Worm (Caenorhabditis elegans) whole organism, early embryonic: ENCODE data around the gene rpt-4.

Experiments used
- B0310.2 ChIP-seq: sonication (generic microtip); optimal IDR thresholded peaks from 2 replicates; lab custom pipeline; 2016; ENCODE audit warnings: mild to moderate bottlenecking, missing genetic modification characterization, missing compliant biosample characterization
- F13C5.2 ChIP-seq: sonication (generic microtip); optimal IDR thresholded peaks from 2 replicates; lab custom pipeline; 2017; ENCODE audit warnings: mild to moderate bottlenecking, missing genetic modification characterization, inconsistent platforms, missing compliant biosample characterization
- aly-1 ChIP-seq: sonication (generic microtip); optimal IDR thresholded peaks from 2 replicates; lab custom pipeline; 2016; ENCODE audit warnings: missing genetic modification characterization, missing compliant biosample characterization
- ama-1 ChIP-seq: fragments of 150-350 bp; optimal IDR thresholded peaks from 2 replicates; lab custom pipeline; 2014
- ceh-13 ChIP-seq: fragments of 200-800 bp; sonication (Bioruptor generic); optimal IDR thresholded peaks from 2 replicates; lab custom pipeline; 2018; ENCODE audit warnings: mild to moderate bottlenecking, missing genetic modification characterization, missing compliant biosample characterization
- ceh-36 ChIP-seq: sonication (generic microtip); optimal IDR thresholded peaks from 2 replicates; lab custom pipeline; 2016; ENCODE audit warnings: missing genetic modification characterization, inconsistent platforms, missing compliant biosample characterization
- ets-7 ChIP-seq: sonication (generic microtip); optimal IDR thresholded peaks from 2 replicates; lab custom pipeline; 2016; ENCODE audit warnings: missing genotype, missing genetic modification characterization, missing compliant biosample characterization
- flt-1 ChIP-seq: fragments of 200-800 bp; sonication (Bioruptor generic); IDR thresholded peaks from 2 replicates; pipeline ENCODE4 v1.3.6; 2022; ENCODE audit warnings: missing genetic modification characterization, missing compliant biosample characterization
- hmbx-1 ChIP-seq: sonication (generic microtip); optimal IDR thresholded peaks from 2 replicates; lab custom pipeline; 2016; ENCODE audit warnings: mild to moderate bottlenecking, missing genetic modification characterization, missing compliant biosample characterization
- hmg-4 ChIP-seq: fragments of 200-800 bp; sonication (Bioruptor generic); optimal IDR thresholded peaks from 2 replicates; lab custom pipeline; 2018; ENCODE audit warnings: mild to moderate bottlenecking, missing genetic modification characterization, missing compliant biosample characterization
- hnd-1 ChIP-seq: sonication (generic microtip); optimal IDR thresholded peaks from 2 replicates; lab custom pipeline; 2016; ENCODE audit warnings: missing genetic modification characterization, missing compliant biosample characterization
- pes-1 ChIP-seq: fragments of 200-800 bp; sonication (Bioruptor generic); IDR thresholded peaks from 2 replicates; pipeline ENCODE4 v1.3.6; 2022; ENCODE audit warnings: missing genetic modification reagents, missing genetic modification characterization, missing compliant biosample characterization
- scrt-1 ChIP-seq: fragments of 200-800 bp; sonication (Bioruptor generic); IDR thresholded peaks from 2 replicates; pipeline ENCODE4 v1.3.6; 2022; ENCODE audit warnings: missing genetic modification characterization, missing compliant biosample characterization
- sea-1 ChIP-seq: fragments of 200-800 bp; sonication (Bioruptor generic); conservative IDR thresholded peaks from 2 replicates; pipeline ENCODE4 v1.3.6; 2022; ENCODE audit warnings: missing genetic modification characterization, missing compliant biosample characterization
- tbx-11 ChIP-seq: fragments of 200-800 bp; sonication (Bioruptor generic); IDR thresholded peaks from 2 replicates; pipeline ENCODE4 v1.3.6; 2022; ENCODE audit warnings: missing genetic modification characterization, missing compliant biosample characterization
- tbx-37 ChIP-seq: fragments of 200-800 bp; sonication (Bioruptor generic); conservative IDR thresholded peaks from 2 replicates; pipeline ENCODE4 v1.3.6; 2022; ENCODE audit warnings: missing genetic modification reagents, missing genetic modification characterization, missing compliant biosample characterization
- tra-4 ChIP-seq: sonication (generic microtip); optimal IDR thresholded peaks from 2 replicates; lab custom pipeline; 2017; ENCODE audit warnings: missing genetic modification characterization, missing compliant biosample characterization

Gene rpt-4

ce11 chrII:76662-77061, 30.6 kb upstream of the rpt-4 start:
- TF ChIP-seq hmbx-1, result no peak
- no peak for TF ChIP-seq ama-1 (lab: Kevin White, UChicago)
- no peak for TF ChIP-seq ceh-13 (GFP tag; lab: Kevin White, UChicago)
- TF ChIP-seq B0310.2, result no peak
- no peak for TF ChIP-seq ets-7 (tag; lab: Kevin White, UChicago)
- TF ChIP-seq tra-4 (tag; lab: Kevin White, UChicago), result no peak
- no peak for TF ChIP-seq sea-1 (GFP tag; lab: Robert Waterston, UW)
- TF ChIP-seq F13C5.2, result no peak
- no peak for TF ChIP-seq tbx-37
- no peak for TF ChIP-seq aly-1 (tag; lab: Kevin White, UChicago)
- TF ChIP-seq tbx-11, result no peak
- TF ChIP-seq pes-1 (GFP tag; lab: Robert Waterston, UW), result no peak
- no peak for TF ChIP-seq flt-1 (GFP tag; lab: Robert Waterston, UW)
- TF ChIP-seq hnd-1, result no peak
- no peak for TF ChIP-seq ceh-36 (tag; lab: Kevin White, UChicago)
- TF ChIP-seq scrt-1, result no peak
- TF ChIP-seq hmg-4 (GFP tag; lab: Kevin White, UChicago), result no peak

- TF ChIP-seq tbx-11 (no peak), sea-1 (GFP tag; lab: Robert Waterston, UW) (no peak), hnd-1 (no peak), flt-1 (GFP tag; lab: Robert Waterston, UW) (no peak), tra-4 (tag; lab: Kevin White, UChicago) (no peak), ceh-36 (tag; lab: Kevin White, UChicago) (no peak), ets-7 (tag; lab: Kevin White, UChicago) (no peak), scrt-1 (no peak), hmg-4 (GFP tag; lab: Kevin White, UChicago) (no peak), aly-1 (tag; lab: Kevin White, UChicago) (no peak), ama-1 (lab: Kevin White, UChicago) (no peak), hmbx-1 (no peak), pes-1 (GFP tag; lab: Robert Waterston, UW) (no peak), ceh-13 (GFP tag; lab: Kevin White, UChicago) (no peak), tbx-37 (no peak), F13C5.2 (no peak), B0310.2 (no peak)
Observed at ce11 chrII:75831-76230, 29.8 kb upstream of the rpt-4 start.

ce11 chrII:73892-74291, 27.9 kb upstream of the rpt-4 start:
- TF ChIP-seq ets-7 (tag; lab: Kevin White, UChicago), result no peak
- no peak for TF ChIP-seq ceh-13 (GFP tag; lab: Kevin White, UChicago)
- TF ChIP-seq scrt-1, result no peak
- no peak for TF ChIP-seq hnd-1
- TF ChIP-seq B0310.2, result no peak
- no peak for TF ChIP-seq pes-1 (GFP tag; lab: Robert Waterston, UW)
- no peak for TF ChIP-seq sea-1 (GFP tag; lab: Robert Waterston, UW)
- no peak for TF ChIP-seq ama-1 (lab: Kevin White, UChicago)
- TF ChIP-seq tbx-11, result no peak

DNA sequence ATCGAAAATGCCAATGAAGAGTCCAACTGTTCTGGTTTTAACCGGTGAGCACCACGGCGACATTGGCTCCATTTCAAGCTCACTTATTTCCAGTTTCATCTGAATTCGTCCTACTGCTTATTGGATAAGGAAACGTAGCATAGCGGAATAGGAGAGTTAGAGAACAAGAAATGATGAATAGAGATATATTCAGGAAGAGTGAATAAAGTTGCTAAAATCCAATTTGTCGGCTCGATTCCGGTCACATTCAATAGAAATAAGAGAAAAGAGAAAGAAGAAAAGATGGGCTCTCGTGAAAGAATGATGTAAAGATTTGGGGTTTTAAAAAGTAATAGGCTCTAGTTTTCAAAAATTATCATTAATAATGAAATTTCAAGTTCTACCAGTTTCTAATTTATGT, 27.3 kb upstream of the rpt-4 start:
- TF ChIP-seq ets-7 (tag; lab: Kevin White, UChicago) (no peak), hmbx-1 (no peak), tbx-37 (no peak), pes-1 (GFP tag; lab: Robert Waterston, UW) (no peak), ceh-13 (GFP tag; lab: Kevin White, UChicago) (no peak), sea-1 (GFP tag; lab: Robert Waterston, UW) (no peak)

DNA sequence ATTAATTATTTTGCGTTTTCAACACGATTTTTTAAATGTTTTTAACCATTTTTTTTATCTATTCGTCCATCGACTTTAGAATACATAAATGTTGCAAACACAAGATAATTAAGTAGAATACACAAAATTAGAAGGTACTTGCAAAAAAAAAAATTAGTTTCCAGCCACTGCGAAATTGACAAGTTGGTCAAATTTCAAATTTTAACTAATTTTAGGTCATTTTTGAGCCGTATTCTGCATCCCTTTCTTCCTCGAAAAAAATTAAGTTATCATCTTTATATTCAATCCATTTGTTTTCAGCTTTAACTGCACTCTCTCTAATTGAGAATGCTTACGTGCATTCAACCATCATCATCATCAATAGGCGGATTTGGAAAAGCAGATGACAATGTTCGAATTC, 23.3 kb upstream of the rpt-4 start, which contains the start of gene egl-26:
TSS of gene egl-26 (plus strand) at position 301 of the 400 bp plus-strand sequence.
- TF ChIP-seq scrt-1 (no peak), hmbx-1 (no peak), pes-1 (GFP tag; lab: Robert Waterston, UW) (no peak), tra-4 (tag; lab: Kevin White, UChicago) (no peak), ceh-13 (GFP tag; lab: Kevin White, UChicago) (no peak), ets-7 (tag; lab: Kevin White, UChicago) (no peak), ceh-36 (tag; lab: Kevin White, UChicago) (no peak), B0310.2 (no peak), aly-1 (tag; lab: Kevin White, UChicago) (no peak), ama-1 (lab: Kevin White, UChicago) (no peak), F13C5.2 (no peak), sea-1 (GFP tag; lab: Robert Waterston, UW) (no peak), tbx-37 (no peak), tbx-11 (no peak), hnd-1 (no peak)

- TF ChIP-seq ceh-36 (tag; lab: Kevin White, UChicago) (no peak), hnd-1 (no peak), scrt-1 (no peak), B0310.2 (no peak), aly-1 (tag; lab: Kevin White, UChicago) (no peak), F13C5.2 (no peak), hmbx-1 (no peak), hmg-4 (GFP tag; lab: Kevin White, UChicago) (no peak), tbx-11 (no peak), ets-7 (tag; lab: Kevin White, UChicago) (no peak)
Observed at ce11 chrII:68757-69156, 22.7 kb upstream of the rpt-4 start.

DNA sequence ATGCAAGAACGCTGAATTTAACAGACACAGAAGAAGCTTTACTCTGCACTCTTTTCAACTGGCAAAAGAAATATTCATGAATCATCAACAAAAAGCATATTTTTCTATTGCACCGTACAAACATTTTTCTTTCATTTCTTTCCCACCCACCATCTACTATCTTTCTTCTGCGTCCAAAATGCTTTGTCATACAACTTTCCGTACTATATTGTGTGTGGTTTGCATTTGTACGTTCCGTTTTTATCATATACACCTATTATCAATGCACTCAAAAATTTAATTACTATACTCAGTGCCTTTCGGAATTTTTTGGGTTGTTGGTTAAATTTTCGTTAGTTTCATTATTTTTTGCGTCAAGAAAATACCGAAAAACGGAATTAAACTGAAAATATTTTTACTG, 21.6 kb upstream of the rpt-4 start:
- TF ChIP-seq hmg-4 (GFP tag; lab: Kevin White, UChicago) (no peak), pes-1 (GFP tag; lab: Robert Waterston, UW) (no peak)

ce11 chrII:66322-66721, 20.3 kb upstream of the rpt-4 start:
- TF ChIP-seq ama-1 (lab: Kevin White, UChicago), result no peak
- no peak for TF ChIP-seq tra-4 (tag; lab: Kevin White, UChicago)
- TF ChIP-seq tbx-37, result no peak
- peak; percentile 39 for TF ChIP-seq aly-1 (tag; lab: Kevin White, UChicago)
- TF ChIP-seq scrt-1, result no peak
- no peak for TF ChIP-seq ceh-36 (tag; lab: Kevin White, UChicago)
- TF ChIP-seq ceh-13 (GFP tag; lab: Kevin White, UChicago), result no peak
- no peak for TF ChIP-seq flt-1 (GFP tag; lab: Robert Waterston, UW)
- no peak for TF ChIP-seq hmbx-1
- TF ChIP-seq sea-1 (GFP tag; lab: Robert Waterston, UW), result no peak
- TF ChIP-seq ets-7 (tag; lab: Kevin White, UChicago), result peak; percentile 34
- no peak for TF ChIP-seq hnd-1
- peak; percentile 53 for TF ChIP-seq F13C5.2
- TF ChIP-seq hmg-4 (GFP tag; lab: Kevin White, UChicago), result peak; percentile 68
- TF ChIP-seq B0310.2, result peak; percentile 12
- no peak for TF ChIP-seq tbx-11
- TF ChIP-seq pes-1 (GFP tag; lab: Robert Waterston, UW), result 0 out of 2 replicates have a peak, but pooled peaks have one; percentile 6
